Worm (Caenorhabditis elegans) whole organism, late embryonic: ENCODE results near the gene F38B2.2.

Experiments used
- C38D4.7 ChIP-seq: fragments of 200-800 bp; sonication (Bioruptor generic); optimal IDR thresholded peaks from 2 replicates; lab custom pipeline; 2018; ENCODE audit warnings: mild to moderate bottlenecking, missing genetic modification characterization, moderate library complexity, missing compliant biosample characterization
- F13H6.1 ChIP-seq: sonication (generic microtip); optimal IDR thresholded peaks from 2 replicates; lab custom pipeline; 2016; ENCODE audit warnings: missing genetic modification characterization, missing compliant biosample characterization
- K02D7.2 ChIP-seq: sonication (generic microtip); optimal IDR thresholded peaks from 2 replicates; lab custom pipeline; 2017; ENCODE audit warnings: mild to moderate bottlenecking, missing genetic modification characterization, missing compliant biosample characterization
- K09A11.1 ChIP-seq: sonication (generic microtip); optimal IDR thresholded peaks from 2 replicates; lab custom pipeline; 2017; ENCODE audit warnings: antibody characterized with exemption, mild to moderate bottlenecking, missing genetic modification characterization, missing compliant biosample characterization; ENCODE audit not compliant: insufficient read depth
- T23F11.4 ChIP-seq: fragments of 200-800 bp; sonication (Bioruptor generic); optimal IDR thresholded peaks from 2 replicates; lab custom pipeline; 2018; ENCODE audit warnings: mild to moderate bottlenecking, missing genetic modification characterization, missing compliant biosample characterization
- Y22D7AL.16 ChIP-seq: sonication (generic microtip); optimal IDR thresholded peaks from 2 replicates; lab custom pipeline; 2016; ENCODE audit warnings: missing genetic modification characterization, missing compliant biosample characterization
- ahr-1 ChIP-seq: sonication (generic microtip); optimal IDR thresholded peaks from 2 replicates; lab custom pipeline; 2016; ENCODE audit warnings: missing genetic modification characterization, missing compliant biosample characterization
- ceh-14 ChIP-seq: sonication (generic microtip); optimal IDR thresholded peaks from 2 replicates; lab custom pipeline; 2016; ENCODE audit warnings: missing genotype, missing genetic modification characterization, missing compliant biosample characterization
- ceh-2 ChIP-seq: sonication (generic microtip); optimal IDR thresholded peaks from 2 replicates; lab custom pipeline; 2016; ENCODE audit warnings: missing genotype, missing genetic modification characterization, missing compliant biosample characterization
- ceh-22 ChIP-seq: sonication (generic microtip); optimal IDR thresholded peaks from 2 replicates; lab custom pipeline; 2017; ENCODE audit warnings: missing biosample characterization, missing genetic modification characterization
- ceh-24 ChIP-seq: sonication (generic microtip); optimal IDR thresholded peaks from 2 replicates; lab custom pipeline; 2016; ENCODE audit warnings: mild to moderate bottlenecking, missing genetic modification characterization, missing compliant biosample characterization
- ceh-30 ChIP-seq: fragments of 150-350 bp; optimal IDR thresholded peaks from 2 replicates; lab custom pipeline; 2014; ENCODE audit warnings: missing biosample characterization, missing genetic modification characterization
- ceh-31 ChIP-seq: sonication (generic microtip); optimal IDR thresholded peaks from 2 replicates; lab custom pipeline; 2016; ENCODE audit warnings: missing genetic modification characterization, missing compliant biosample characterization
- ceh-34 ChIP-seq: sonication (generic microtip); optimal IDR thresholded peaks from 2 replicates; lab custom pipeline; 2016; ENCODE audit warnings: mild to moderate bottlenecking, missing genetic modification characterization, missing compliant biosample characterization
- ceh-45 ChIP-seq: fragments of 200-800 bp; sonication (Bioruptor generic); IDR thresholded peaks from 2 replicates; pipeline ENCODE4 v1.3.6; 2022; ENCODE audit warnings: missing genetic modification reagents, missing genetic modification characterization, missing compliant biosample characterization
- ceh-48 ChIP-seq: sonication (generic microtip); optimal IDR thresholded peaks from 2 replicates; lab custom pipeline; 2016; ENCODE audit warnings: missing genetic modification characterization, inconsistent platforms, missing compliant biosample characterization
- dmd-4 ChIP-seq: sonication (generic microtip); optimal IDR thresholded peaks from 2 replicates; lab custom pipeline; 2016; ENCODE audit warnings: borderline replicate concordance, missing genetic modification characterization, missing compliant biosample characterization
- dve-1 ChIP-seq: sonication (generic microtip); optimal IDR thresholded peaks from 2 replicates; lab custom pipeline; 2017; ENCODE audit warnings: antibody characterized with exemption, mild to moderate bottlenecking, missing genetic modification characterization, missing compliant biosample characterization
- elt-2 ChIP-seq: sonication (generic microtip); optimal IDR thresholded peaks from 2 replicates; lab custom pipeline; 2016; ENCODE audit warnings: missing genetic modification reagents, missing genetic modification characterization, missing compliant biosample characterization
- ets-4 ChIP-seq: sonication (generic microtip); optimal IDR thresholded peaks from 2 replicates; lab custom pipeline; 2016; ENCODE audit warnings: missing genetic modification characterization, missing compliant biosample characterization
- eyg-1 ChIP-seq: sonication (generic microtip); optimal IDR thresholded peaks from 2 replicates; lab custom pipeline; 2016; ENCODE audit warnings: missing genotype, missing genetic modification characterization, missing compliant biosample characterization
- fax-1 ChIP-seq: sonication (generic microtip); optimal IDR thresholded peaks from 2 replicates; lab custom pipeline; 2016; ENCODE audit warnings: missing genotype, missing genetic modification characterization, missing compliant biosample characterization
- hlh-15 ChIP-seq: sonication (generic microtip); optimal IDR thresholded peaks from 2 replicates; lab custom pipeline; 2016; ENCODE audit warnings: missing genetic modification characterization, missing compliant biosample characterization
- hlh-30 ChIP-seq: sonication (generic microtip); optimal IDR thresholded peaks from 2 replicates; lab custom pipeline; 2017; ENCODE audit warnings: antibody characterized with exemption, missing genetic modification characterization, missing compliant biosample characterization; ENCODE audit not compliant: insufficient read depth
- hlh-6 ChIP-seq: sonication (generic microtip); optimal IDR thresholded peaks from 2 replicates; lab custom pipeline; 2016; ENCODE audit warnings: missing genotype, missing genetic modification characterization, missing compliant biosample characterization
- hlh-8 ChIP-seq: sonication (generic microtip); optimal IDR thresholded peaks from 2 replicates; lab custom pipeline; 2016; ENCODE audit warnings: missing genotype, missing genetic modification characterization, missing compliant biosample characterization
- lim-6 ChIP-seq: sonication (generic microtip); optimal IDR thresholded peaks from 2 replicates; lab custom pipeline; 2016; ENCODE audit warnings: missing genetic modification characterization, missing compliant biosample characterization
- madf-2 ChIP-seq: sonication (generic microtip); optimal IDR thresholded peaks from 2 replicates; lab custom pipeline; 2017; ENCODE audit warnings: missing genetic modification characterization, missing compliant biosample characterization
- nfya-1 ChIP-seq: sonication (generic microtip); optimal IDR thresholded peaks from 2 replicates; lab custom pipeline; 2017; ENCODE audit warnings: missing genetic modification characterization, mild to moderate bottlenecking, missing compliant biosample characterization, antibody characterized with exemption, moderate library complexity
- nhr-232 ChIP-seq: sonication (generic microtip); optimal IDR thresholded peaks from 2 replicates; lab custom pipeline; 2016; ENCODE audit warnings: missing genetic modification characterization, missing compliant biosample characterization
- odd-2 ChIP-seq: sonication (generic microtip); optimal IDR thresholded peaks from 2 replicates; lab custom pipeline; 2017; ENCODE audit warnings: antibody characterized with exemption, mild to moderate bottlenecking, missing genetic modification characterization, missing compliant biosample characterization
- pat-9 ChIP-seq: fragments of 200-800 bp; sonication (Bioruptor generic); optimal IDR thresholded peaks from 2 replicates; lab custom pipeline; 2018; ENCODE audit warnings: mild to moderate bottlenecking, missing genetic modification characterization, moderate library complexity, missing compliant biosample characterization
- pqm-1 ChIP-seq: sonication (generic microtip); optimal IDR thresholded peaks from 2 replicates; lab custom pipeline; 2016; ENCODE audit warnings: missing genetic modification characterization, missing compliant biosample characterization
- pros-1 ChIP-seq: fragments of 150-350 bp; optimal IDR thresholded peaks from 2 replicates; lab custom pipeline; 2014; ENCODE audit warnings: missing biosample characterization, missing genetic modification reagents, missing genetic modification characterization
- ref-2 ChIP-seq: sonication (generic microtip); optimal IDR thresholded peaks from 2 replicates; lab custom pipeline; 2016; ENCODE audit warnings: missing genetic modification characterization, missing compliant biosample characterization
- rnt-1 ChIP-seq: sonication (generic microtip); optimal IDR thresholded peaks from 2 replicates; lab custom pipeline; 2016; ENCODE audit warnings: missing genetic modification characterization, missing compliant biosample characterization
- sox-4 ChIP-seq: sonication (generic microtip); optimal IDR thresholded peaks from 2 replicates; lab custom pipeline; 2017; ENCODE audit warnings: mild to moderate bottlenecking, missing genetic modification characterization, inconsistent platforms, missing compliant biosample characterization
- syd-9 ChIP-seq: sonication (generic microtip); optimal IDR thresholded peaks from 2 replicates; lab custom pipeline; 2016; ENCODE audit warnings: mild to moderate bottlenecking, missing genetic modification characterization, moderate library complexity, missing compliant biosample characterization
- tbx-2 ChIP-seq: sonication (generic microtip); optimal IDR thresholded peaks from 2 replicates; lab custom pipeline; 2016; ENCODE audit warnings: missing genetic modification characterization, missing compliant biosample characterization
- ttx-3 ChIP-seq: sonication (generic microtip); optimal IDR thresholded peaks from 2 replicates; lab custom pipeline; 2016; ENCODE audit warnings: missing genetic modification reagents, missing genetic modification characterization, missing compliant biosample characterization
- unc-3 ChIP-seq, 2 experiments: fragments of 200-800 bp in 1 of 2; sonication (Bioruptor generic) in 1 of 2; sonication (generic microtip) in 1 of 2; conservative IDR thresholded peaks in 1 of 2; optimal IDR thresholded peaks in 1 of 2; 2 replicates each; pipeline versions ENCODE4 v1.3.6 to Lab custom; 2016 to 2022; ENCODE audit warnings: missing compliant biosample characterization in 2 of 2, missing genetic modification characterization in 2 of 2, missing genetic modification reagents in 1 of 2
- unc-42 ChIP-seq: sonication (generic microtip); optimal IDR thresholded peaks from 2 replicates; lab custom pipeline; 2016; ENCODE audit warnings: missing genotype, missing genetic modification characterization, missing compliant biosample characterization
- unc-86 ChIP-seq: sonication (generic microtip); optimal IDR thresholded peaks from 2 replicates; lab custom pipeline; 2016; ENCODE audit warnings: missing genetic modification characterization, missing compliant biosample characterization

The F38B2.2 gene

DNA sequence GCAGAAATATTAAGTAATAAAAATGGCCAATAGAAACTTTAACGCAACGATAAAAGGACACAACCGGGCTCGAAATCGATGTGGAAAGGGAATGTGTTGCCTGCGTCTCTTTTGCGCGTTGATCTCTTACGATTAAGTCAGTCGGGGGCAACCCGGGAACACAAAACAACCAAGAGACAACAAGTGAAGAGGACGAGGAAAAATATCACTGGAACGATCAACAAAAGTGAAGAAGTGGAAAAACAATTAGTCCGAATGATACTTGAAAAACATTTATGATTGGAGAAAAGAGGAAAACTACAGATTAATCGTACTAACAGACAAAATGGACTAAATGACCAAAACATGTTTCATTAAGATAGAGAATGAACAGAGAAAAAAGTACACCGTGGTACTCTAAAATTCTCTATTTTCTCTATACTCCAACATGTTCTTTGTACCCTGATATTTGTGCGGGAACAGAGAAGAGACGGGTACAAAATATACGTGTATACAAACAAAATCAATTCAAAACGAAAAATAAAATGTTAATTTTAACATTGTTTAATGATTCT lies 31.2 kb upstream of the F38B2.2 start, which contains the start of gene F08G12.5:
Gene F08G12.5, minus strand, starts transcription at position 1 of the 554 bp plus-strand sequence.
- no peak for TF ChIP-seq F13H6.1 (tag; lab: Kevin White, UChicago)
- TF ChIP-seq elt-2, result peak; percentile 1

ce11 chrX:11307056-11307455 lies 27.9 kb upstream of the F38B2.2 start, which contains the start of gene vhl-1:
TSS of gene vhl-1 (plus strand) at chrX:11307356.
- TF ChIP-seq C38D4.7 (GFP tag; lab: Kevin White, UChicago) (no peak), ahr-1 (no peak), ceh-24 (no peak), unc-42 (no peak), odd-2 (tag; lab: Kevin White, UChicago) (no peak), sox-4 (no peak), nfya-1 (tag; lab: Kevin White, UChicago) (no peak), fax-1 (no peak), hlh-8 (tag; lab: Kevin White, UChicago) (no peak), ceh-31 (no peak), pros-1 (tag; lab: Kevin White, UChicago) (no peak), nhr-232 (tag; lab: Kevin White, UChicago) (no peak), ceh-34 (no peak)

DNA sequence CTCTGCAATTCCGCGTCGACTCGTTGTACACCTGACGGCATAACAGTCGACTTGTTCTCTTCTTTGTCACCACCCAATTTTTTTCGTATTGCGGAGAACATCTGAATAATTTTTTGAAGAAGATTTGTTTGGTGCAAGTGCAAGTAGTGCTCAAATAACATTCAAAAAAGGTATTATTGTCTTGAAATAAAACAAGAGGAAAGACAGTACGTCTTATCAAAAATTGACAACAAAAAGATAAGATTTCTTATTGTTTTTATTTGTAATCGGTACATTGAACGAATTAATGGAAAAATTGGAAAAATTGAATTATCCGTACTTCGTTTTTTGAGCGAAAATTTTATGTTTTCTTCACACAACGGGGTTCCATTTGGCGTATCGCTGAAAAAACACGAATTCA lies 26.6 kb upstream of the F38B2.2 start, which contains the start of gene F08G12.1:
Gene F08G12.1, minus strand, starts transcription at position 101 of the 400 bp plus-strand sequence.
- TF ChIP-seq unc-86 (tag; lab: Kevin White, UChicago), result no peak
- TF ChIP-seq Y22D7AL.16, result no peak
- TF ChIP-seq elt-2, result no peak
- TF ChIP-seq T23F11.4 (GFP tag; lab: Kevin White, UChicago), result no peak
- no peak for TF ChIP-seq ceh-14 (tag; lab: Kevin White, UChicago)
- TF ChIP-seq ceh-30 (tag; lab: Kevin White, UChicago), result no peak
- no peak for TF ChIP-seq ceh-48 (tag; lab: Kevin White, UChicago)
- TF ChIP-seq hlh-15 (tag; lab: Kevin White, UChicago), result no peak
- no peak for TF ChIP-seq pqm-1 (tag; lab: Kevin White, UChicago)
- TF ChIP-seq pros-1 (tag; lab: Kevin White, UChicago), result no peak
- no peak for TF ChIP-seq pat-9 (tag; lab: Kevin White, UChicago)
- no peak for TF ChIP-seq K09A11.1 (tag; lab: Kevin White, UChicago)
- TF ChIP-seq dve-1 (tag; lab: Kevin White, UChicago), result no peak
- no peak for TF ChIP-seq tbx-2
- no peak for TF ChIP-seq unc-42
- TF ChIP-seq unc-3 (GFP tag; conservative IDR thresholded peaks at IDR 0.05; lab: Robert Waterston, UW), result no peak
- TF ChIP-seq unc-3 (tag; optimal IDR thresholded peaks at IDR 0.05; lab: Kevin White, UChicago), result no peak
- TF ChIP-seq K02D7.2 (tag; lab: Kevin White, UChicago), result no peak
- TF ChIP-seq, all 69 proteins: peak for 0

DNA sequence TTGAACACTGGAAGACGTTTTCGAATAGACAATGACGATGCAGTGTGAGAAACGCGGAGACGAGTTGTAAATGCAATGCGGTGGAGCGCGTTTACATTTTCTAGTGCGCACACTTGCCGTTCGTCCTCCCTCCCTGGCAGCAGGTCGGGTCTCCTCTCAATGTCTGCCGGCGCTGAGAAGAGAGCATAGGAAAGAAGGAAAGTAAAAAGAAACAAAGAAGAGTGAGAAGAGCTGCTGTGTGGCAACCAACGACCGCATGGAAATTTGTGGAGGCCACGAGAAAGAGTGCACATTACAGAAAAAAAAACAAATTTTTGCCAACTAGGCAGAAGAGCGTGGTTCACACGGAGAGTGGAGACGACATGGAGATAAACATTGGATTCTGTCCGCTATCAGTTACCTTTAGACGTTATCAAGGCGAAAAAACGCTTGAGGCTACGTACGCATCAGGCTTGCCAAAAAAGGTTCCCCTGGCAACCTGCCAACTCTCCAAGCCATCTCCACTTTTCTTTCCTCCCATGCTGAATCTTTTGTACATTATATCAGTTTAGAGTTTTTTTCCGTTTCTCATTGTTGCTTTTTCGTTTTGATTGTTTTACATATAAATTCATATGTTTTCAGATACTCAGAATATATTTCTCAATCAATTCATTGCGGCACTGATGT lies 20.6 kb upstream of the F38B2.2 start, which contains the start of the genes snrp-40.1 and F08G12.3:
Gene snrp-40.1, minus strand, starts transcription at position 143 of the 666 bp plus-strand sequence.
Gene F08G12.3, plus strand, starts transcription at position 616 of the 666 bp plus-strand sequence.
- TF ChIP-seq ets-4 (tag; lab: Kevin White, UChicago) (peak; percentile 55), ceh-2 (tag; lab: Kevin White, UChicago) (peak; percentile 54), eyg-1 (tag; lab: Kevin White, UChicago) (no peak), pat-9 (tag; lab: Kevin White, UChicago) (no peak), unc-86 (tag; lab: Kevin White, UChicago) (no peak), dmd-4 (tag; lab: Kevin White, UChicago) (peak; percentile 3), madf-2 (tag; lab: Kevin White, UChicago) (peak; percentile 22), ceh-30 (tag; lab: Kevin White, UChicago) (no peak), ceh-24 (no peak), ceh-48 (tag; lab: Kevin White, UChicago) (no peak), ceh-14 (tag; lab: Kevin White, UChicago) (peak; percentile 63), C38D4.7 (GFP tag; lab: Kevin White, UChicago) (no peak), lim-6 (no peak), Y22D7AL.16 (no peak), syd-9 (peak; percentile 10), ref-2 (tag; lab: Kevin White, UChicago) (peak; percentile 68), K09A11.1 (tag; lab: Kevin White, UChicago) (no peak), rnt-1 (tag; lab: Kevin White, UChicago) (peak; percentile 51), ceh-22 (no peak), hlh-30 (tag; lab: Kevin White, UChicago) (peak; percentile 65), tbx-2 (peak; percentile 86), ttx-3 (tag; lab: Kevin White, UChicago) (no peak), ceh-45 (GFP tag; lab: Robert Waterston, UW) (no peak), hlh-6 (peak; percentile 61), ceh-34 (peak; percentile 85), unc-42 (peak; percentile 41)
